Fruit fly (Drosophila melanogaster) whole organism, embryonic: ENCODE measurements around the gene halo.

ENCODE experiments used
- Eip74EF ChIP-seq, 2 experiments: fragments of 200-800 bp in 1 of 2; fragments of >200 bp in 1 of 2; sonication (Bioruptor generic) in 1 of 2; optimal IDR thresholded peaks; 2 replicates each; lab custom pipeline; 2017 to 2019; ENCODE audit warnings: missing biosample characterization in 2 of 2, missing genetic modification characterization in 2 of 2, mild to moderate bottlenecking in 1 of 2, moderate library complexity in 1 of 2
- Taf1 ChIP-seq: fragments of 200-800 bp; sonication (Bioruptor generic); IDR thresholded peaks from 2 replicates; pipeline ENCODE4 v1.3.6; 2022; ENCODE audit warnings: missing biosample characterization, missing genetic modification characterization
- caup ChIP-seq: fragments of 200-800 bp; sonication (Bioruptor generic); optimal IDR thresholded peaks from 3 replicates; lab custom pipeline; 2017; ENCODE audit warnings: missing biosample characterization, mild to moderate bottlenecking, missing genetic modification characterization, moderate library complexity; ENCODE audit not compliant: severe bottlenecking
- jing ChIP-seq: fragments of 200-800 bp; sonication (Bioruptor generic); optimal IDR thresholded peaks from 2 replicates; lab custom pipeline; 2018; ENCODE audit warnings: missing biosample characterization, mild to moderate bottlenecking, missing genetic modification characterization
- luna ChIP-seq: fragments of 200-800 bp; sonication (Bioruptor generic); optimal IDR thresholded peaks from 2 replicates; lab custom pipeline; 2016; ENCODE audit warnings: missing biosample characterization, missing genetic modification characterization
- pfk ChIP-seq: fragments of 200-800 bp; sonication (Bioruptor generic); optimal IDR thresholded peaks from 2 replicates; lab custom pipeline; 2018; ENCODE audit warnings: missing biosample characterization, mild to moderate bottlenecking, missing genetic modification characterization, moderate library complexity

dm6 chr2L:1547860-1548259, 29.9 kb upstream of the halo start:
- TF ChIP-seq caup (GFP tag; lab: Kevin White, UChicago) (no peak), Eip74EF (GFP tag; optimal IDR thresholded peaks at IDR 0.05; lab: Kevin White, UChicago) (no peak), jing (GFP tag; lab: Kevin White, UChicago) (no peak), pfk (no peak), Taf1 (no peak), luna (GFP tag; lab: Kevin White, UChicago) (no peak)
